Fruit fly (Drosophila melanogaster): ENCODE measurements around the gene CG15357.

The CG15357 gene

DNA sequence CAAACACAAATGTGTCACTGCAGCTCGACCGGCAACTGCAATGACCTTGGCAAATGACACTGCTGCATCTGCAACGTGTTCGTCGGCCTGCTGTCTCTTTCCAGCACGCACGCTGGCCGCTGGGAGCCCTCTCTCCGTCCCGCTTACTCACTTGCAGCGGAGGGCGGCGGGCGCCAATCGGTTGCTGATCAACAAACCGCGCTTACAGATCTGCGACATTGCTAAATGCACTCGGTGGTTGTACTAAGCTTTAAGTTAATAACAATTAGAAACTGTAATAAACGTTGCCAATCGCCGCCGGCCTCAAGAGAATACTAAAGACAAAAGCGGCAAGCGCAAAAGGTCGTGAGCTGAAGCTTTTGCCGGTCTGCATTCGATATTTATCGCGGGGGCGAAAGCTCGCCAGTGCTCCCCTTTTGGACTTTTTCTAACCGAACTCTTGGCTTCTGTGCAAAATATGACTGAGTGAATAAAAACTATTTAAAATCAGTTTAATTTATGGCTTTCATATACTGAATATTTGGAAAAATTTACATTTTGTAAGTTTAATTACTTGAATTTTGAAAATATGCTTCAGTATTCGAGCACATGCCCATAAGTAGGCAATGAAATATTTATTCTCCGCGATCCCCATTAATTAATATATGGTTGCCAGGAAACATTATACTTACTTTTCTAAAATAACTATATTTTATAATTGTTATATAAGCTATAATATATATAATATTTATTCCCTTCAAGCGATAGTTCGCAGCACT is 42.1 kb upstream of the CG15357 start, which contains the start of gene Got2 (continued):
- TF ChIP-seq CG10565 (GFP tag; optimal IDR thresholded peaks at IDR 0.05) (no peak), CG9727 (GFP tag; optimal IDR thresholded peaks at IDR 0.05) (no peak), chn (GFP tag; optimal IDR thresholded peaks at IDR 0.05) (no peak), CG13287 (GFP tag; IDR thresholded peaks at IDR 0.05; ENCODE audit: partially characterized antibody) (peak; percentile 93), az2 (GFP tag; optimal IDR thresholded peaks at IDR 0.05) (no peak), Chrac-16 (GFP tag; optimal IDR thresholded peaks at IDR 0.05) (no peak), CG7357 (GFP tag; IDR thresholded peaks at IDR 0.05) (no peak), gro (GFP tag; optimal IDR thresholded peaks at IDR 0.05) (no peak), CG18764 (GFP tag; optimal IDR thresholded peaks at IDR 0.05) (no peak), Xrp1 (GFP tag; IDR thresholded peaks at IDR 0.05) (no peak), jumu (GFP tag; optimal IDR thresholded peaks at IDR 0.05) (no peak), Fer3 (tag; optimal IDR thresholded peaks at IDR 0.05) (no peak), sim (GFP tag; IDR thresholded peaks at IDR 0.05) (no peak), CG12299 (tag; optimal IDR thresholded peaks at IDR 0.05) (no peak), CG6813 (GFP tag; optimal IDR thresholded peaks at IDR 0.05) (no peak), Fer2 (tag; optimal IDR thresholded peaks at IDR 0.05) (no peak), B-H2 (GFP tag; optimal IDR thresholded peaks at IDR 0.05) (no peak), CG8478 (optimal IDR thresholded peaks at IDR 0.05) (peak; percentile 78), cwo (GFP tag; optimal IDR thresholded peaks at IDR 0.05) (no peak), CG8089 (GFP tag; optimal IDR thresholded peaks at IDR 0.05) (no peak), BtbVII (GFP tag; optimal IDR thresholded peaks at IDR 0.05) (no peak), CG15011 (GFP tag; optimal IDR thresholded peaks at IDR 0.05) (no peak), Camta (GFP tag; optimal IDR thresholded peaks at IDR 0.05) (no peak), ind (GFP tag; optimal IDR thresholded peaks at IDR 0.05) (peak; percentile 16), ftz-f1 (GFP tag; optimal IDR thresholded peaks at IDR 0.05) (peak; percentile 85), CG30020 (tag; optimal IDR thresholded peaks at IDR 0.05) (no peak), p53 (GFP tag; optimal IDR thresholded peaks at IDR 0.05) (no peak), CG1024 (GFP tag; IDR thresholded peaks at IDR 0.05) (no peak), Hr78 (GFP tag; optimal IDR thresholded peaks at IDR 0.05) (peak in 1 of 2 experiments; percentile 83), CG9609 (GFP tag; optimal IDR thresholded peaks at IDR 0.05) (no peak), tna (GFP tag; IDR thresholded peaks at IDR 0.05; ENCODE audit: partially characterized antibody) (peak; percentile 83), Atf6 (GFP tag; IDR thresholded peaks at IDR 0.05) (no peak), CG13424 (tag; optimal IDR thresholded peaks at IDR 0.05) (peak; percentile 2), CG14860 (GFP tag; IDR thresholded peaks at IDR 0.05; ENCODE audit: partially characterized antibody) (peak; percentile 65), CG2712 (tag; optimal IDR thresholded peaks at IDR 0.05) (no peak), Oaz (GFP tag; IDR thresholded peaks at IDR 0.05) (no peak), E2f1 (GFP tag; IDR thresholded peaks at IDR 0.05) (no peak), al (GFP tag; IDR thresholded peaks at IDR 0.05) (0 out of 2 replicates have a peak, but pooled peaks have one; percentile 26), nerfin-1 (tag; optimal IDR thresholded peaks at IDR 0.05) (no peak), CG14441 (GFP tag; IDR thresholded peaks at IDR 0.05) (no peak), so (GFP tag; IDR thresholded peaks at IDR 0.05) (no peak), CG11398 (GFP tag; optimal IDR thresholded peaks at IDR 0.05) (no peak), C15 (GFP tag; IDR thresholded peaks at IDR 0.05) (no peak), CG17612 (GFP tag; IDR thresholded peaks at IDR 0.05) (no peak), CG8765 (GFP tag; IDR thresholded peaks at IDR 0.05) (no peak), vvl (GFP tag; IDR thresholded peaks at IDR 0.05) (no peak; the same call in 1 of the 2 replicates), CG12744 (GFP tag; optimal IDR thresholded peaks at IDR 0.05) (no peak), CG4360 (GFP tag; IDR thresholded peaks at IDR 0.05) (no peak), hb (GFP tag; IDR thresholded peaks at IDR 0.05; ENCODE audit: partially characterized antibody) (peak; percentile 77; the same call in 2 of the 3 replicates), chm (GFP tag; IDR thresholded peaks at IDR 0.05) (no peak), Neu2 (GFP tag; optimal IDR thresholded peaks at IDR 0.05; ENCODE audit: borderline replicate concordance) (no peak)
